Fruit fly (Drosophila melanogaster) whole organism, embryonic: ENCODE results near the gene yps.

Experiments
- Ada2b ChIP-seq: fragments of 200-800 bp; sonication (Bioruptor generic); IDR thresholded peaks from 2 replicates; pipeline ENCODE4 v1.3.6; 2022; ENCODE audit warnings: missing biosample characterization, missing genetic modification characterization
- Atf-2 ChIP-seq: fragments of 200-800 bp; sonication (Bioruptor generic); optimal IDR thresholded peaks from 2 replicates; lab custom pipeline; 2016; ENCODE audit warnings: missing biosample characterization, missing genetic modification characterization
- Atf6 ChIP-seq: fragments of 200-800 bp; sonication (Bioruptor generic); IDR thresholded peaks from 2 replicates; pipeline ENCODE4 v1.3.6; 2022; ENCODE audit warnings: missing biosample characterization, missing genetic modification characterization
- BEAF-32 ChIP-seq: fragments of 200-800 bp; sonication (Bioruptor generic); optimal IDR thresholded peaks from 3 replicates; lab custom pipeline; 2017; ENCODE audit warnings: missing biosample characterization, missing genetic modification characterization, mild to moderate bottlenecking, moderate library complexity, missing genetic modification reagents
- C15 ChIP-seq: fragments of 200-800 bp; sonication (Bioruptor generic); IDR thresholded peaks from 3 replicates; pipeline ENCODE4 v1.3.6; 2022; ENCODE audit warnings: missing biosample characterization, missing genetic modification characterization
- CG10209 ChIP-seq: fragments of 200-800 bp; sonication (Bioruptor generic); optimal IDR thresholded peaks from 3 replicates; lab custom pipeline; 2017; ENCODE audit warnings: missing biosample characterization, mild to moderate bottlenecking, missing genetic modification characterization, missing genetic modification reagents
- CG11504 ChIP-seq: fragments of 200-800 bp; sonication (Bioruptor generic); optimal IDR thresholded peaks from 3 replicates; lab custom pipeline; 2019; ENCODE audit warnings: missing biosample characterization, mild to moderate bottlenecking, missing genetic modification characterization, moderate library complexity
- CG13624 ChIP-seq: fragments of 200-800 bp; sonication (Bioruptor generic); optimal IDR thresholded peaks from 2 replicates; lab custom pipeline; 2016; ENCODE audit warnings: missing biosample characterization, missing genetic modification characterization
- CG14050 ChIP-seq: fragments of 200-800 bp; sonication (Bioruptor generic); IDR thresholded peaks from 3 replicates; pipeline ENCODE4 v1.3.6; 2022; ENCODE audit warnings: missing biosample characterization, missing genetic modification characterization
- CG15479 ChIP-seq: fragments of 200-800 bp; sonication (Bioruptor generic); optimal IDR thresholded peaks from 3 replicates; lab custom pipeline; 2019; ENCODE audit warnings: missing biosample characterization, mild to moderate bottlenecking, missing genetic modification characterization, moderate library complexity
- CG15696 ChIP-seq: fragments of 200-800 bp; sonication (Bioruptor generic); optimal IDR thresholded peaks from 2 replicates; lab custom pipeline; 2019; ENCODE audit warnings: missing biosample characterization, mild to moderate bottlenecking, missing genetic modification characterization, moderate library complexity
- CG16779 ChIP-seq: fragments of 200-800 bp; sonication (Bioruptor generic); IDR thresholded peaks from 2 replicates; pipeline ENCODE4 v1.3.6; 2022; ENCODE audit warnings: missing biosample characterization, missing genetic modification characterization
- CG16863 ChIP-seq: fragments of 200-800 bp; sonication (Bioruptor generic); optimal IDR thresholded peaks from 3 replicates; lab custom pipeline; 2016; ENCODE audit warnings: missing biosample characterization, missing genetic modification characterization
- CG17361 ChIP-seq: fragments of 200-800 bp; sonication (Bioruptor generic); IDR thresholded peaks from 3 replicates; pipeline ENCODE4 v1.3.6; 2022; ENCODE audit warnings: missing biosample characterization, missing genetic modification characterization
- CG2889 ChIP-seq: fragments of 200-800 bp; sonication (Bioruptor generic); IDR thresholded peaks from 3 replicates; pipeline ENCODE4 v1.3.6; 2022; ENCODE audit warnings: missing biosample characterization, missing genetic modification characterization
- CG31224 ChIP-seq: fragments of 200-800 bp; sonication (Bioruptor generic); IDR thresholded peaks from 2 replicates; pipeline ENCODE4 v1.3.6; 2022; ENCODE audit warnings: missing biosample characterization, missing genetic modification characterization
- CG3281 ChIP-seq: fragments of 200-800 bp; sonication (Bioruptor generic); optimal IDR thresholded peaks from 3 replicates; lab custom pipeline; 2017; ENCODE audit warnings: missing biosample characterization, mild to moderate bottlenecking, missing genetic modification characterization
- CG34224 ChIP-seq: fragments of 200-800 bp; sonication (Bioruptor generic); IDR thresholded peaks from 3 replicates; pipeline ENCODE4 v1.3.6; 2022; ENCODE audit warnings: missing biosample characterization, missing genetic modification characterization; ENCODE audit not compliant: partially characterized antibody
- CG4328 ChIP-seq: fragments of 200-800 bp; sonication (Bioruptor generic); optimal IDR thresholded peaks from 3 replicates; lab custom pipeline; 2017; ENCODE audit warnings: missing biosample characterization, missing genetic modification reagents, missing genetic modification characterization
- CG4854 ChIP-seq: fragments of 200-800 bp; sonication (Bioruptor generic); optimal IDR thresholded peaks from 2 replicates; lab custom pipeline; 2016; ENCODE audit warnings: missing biosample characterization, missing genetic modification characterization, inconsistent platforms
- CG6175 ChIP-seq: fragments of 200-800 bp; sonication (Bioruptor generic); IDR thresholded peaks from 3 replicates; pipeline ENCODE4 v1.3.6; 2022; ENCODE audit warnings: missing biosample characterization, missing genetic modification characterization
- CG7271 ChIP-seq: fragments of 200-800 bp; sonication (Bioruptor generic); optimal IDR thresholded peaks from 2 replicates; lab custom pipeline; 2018; ENCODE audit warnings: missing biosample characterization, mild to moderate bottlenecking, missing genetic modification characterization, moderate library complexity
- CG9437 ChIP-seq: fragments of 200-800 bp; sonication (Bioruptor generic); optimal IDR thresholded peaks from 2 replicates; lab custom pipeline; 2018; ENCODE audit warnings: missing biosample characterization, mild to moderate bottlenecking, missing genetic modification characterization
- CoRest ChIP-seq: fragments of 200-800 bp; sonication (Bioruptor generic); optimal IDR thresholded peaks from 3 replicates; lab custom pipeline; 2018; ENCODE audit warnings: missing biosample characterization, mild to moderate bottlenecking, missing genetic modification characterization, moderate library complexity
- Dbx ChIP-seq: fragments of 200-800 bp; sonication (Bioruptor generic); IDR thresholded peaks from 3 replicates; pipeline ENCODE4 v1.3.6; 2022; ENCODE audit warnings: missing biosample characterization, missing genetic modification characterization
- Dip2 ChIP-seq: fragments of 200-800 bp; sonication (Bioruptor generic); IDR thresholded peaks from 2 replicates; pipeline ENCODE4 v1.3.6; 2022; ENCODE audit warnings: missing biosample characterization, missing genetic modification characterization
- Dll ChIP-seq: fragments of 200-800 bp; sonication (Bioruptor generic); IDR thresholded peaks from 4 replicates; pipeline ENCODE4 v1.3.6; 2022; ENCODE audit warnings: missing biosample characterization, missing genetic modification characterization; ENCODE audit not compliant: partially characterized antibody
- Dref ChIP-seq: fragments of 200-800 bp; sonication (Bioruptor generic); IDR thresholded peaks from 2 replicates; pipeline ENCODE4 v1.3.6; 2022; ENCODE audit warnings: missing biosample characterization, missing genetic modification characterization
- Ets65A ChIP-seq: fragments of 200-800 bp; sonication (Bioruptor generic); peaks from one replicate; lab custom pipeline; 2016; ENCODE audit warnings: missing biosample characterization, missing genetic modification characterization
- Hey ChIP-seq: fragments of 200-800 bp; sonication (Bioruptor generic); optimal IDR thresholded peaks from 3 replicates; lab custom pipeline; 2018; ENCODE audit warnings: missing biosample characterization, mild to moderate bottlenecking, missing genetic modification characterization
- Hmx ChIP-seq: fragments of 200-800 bp; sonication (Bioruptor generic); optimal IDR thresholded peaks from 2 replicates; lab custom pipeline; 2016; ENCODE audit warnings: missing biosample characterization, missing genetic modification characterization
- Hr3 ChIP-seq: fragments of 200-800 bp; sonication (Bioruptor generic); optimal IDR thresholded peaks from 3 replicates; lab custom pipeline; 2016; ENCODE audit warnings: missing biosample characterization, missing genetic modification characterization
- Lhr ChIP-seq: fragments of 200-800 bp; sonication (Bioruptor generic); optimal IDR thresholded peaks from 3 replicates; lab custom pipeline; 2017; ENCODE audit warnings: mild to moderate bottlenecking, missing biosample characterization, missing genetic modification reagents, missing genetic modification characterization
- Oli ChIP-seq: fragments of 200-800 bp; sonication (Bioruptor generic); optimal IDR thresholded peaks from 2 replicates; lab custom pipeline; 2018; ENCODE audit warnings: missing biosample characterization, mild to moderate bottlenecking, missing genetic modification characterization, moderate library complexity
- Rx ChIP-seq: fragments of 200-800 bp; sonication (Bioruptor generic); IDR thresholded peaks from 2 replicates; pipeline ENCODE4 v1.3.6; 2022; ENCODE audit warnings: missing biosample characterization, missing genetic modification characterization
- Trl ChIP-seq, 3 experiments: fragments of >200 bp in 2 of 3; fragments of 200-800 bp in 1 of 3; sonication (Bioruptor generic) in 1 of 3; optimal IDR thresholded peaks; 2 replicates in 1 of 3; 3 replicates in 2 of 3; lab custom pipeline; 2016 to 2017; ENCODE audit warnings: missing biosample characterization in 1 of 3, missing genetic modification characterization in 1 of 3
- ac ChIP-seq: fragments of 200-800 bp; sonication (Bioruptor generic); optimal IDR thresholded peaks from 3 replicates; lab custom pipeline; 2017; ENCODE audit warnings: missing biosample characterization, mild to moderate bottlenecking, missing genetic modification characterization
- corto ChIP-seq: fragments of 200-800 bp; sonication (Bioruptor generic); optimal IDR thresholded peaks from 2 replicates; lab custom pipeline; 2016; ENCODE audit warnings: missing biosample characterization, mild to moderate bottlenecking, missing genetic modification characterization, moderate library complexity
- crol ChIP-seq: fragments of 200-800 bp; sonication (Bioruptor generic); IDR thresholded peaks from 2 replicates; pipeline ENCODE4 v1.3.6; 2022; ENCODE audit warnings: missing biosample characterization, missing genetic modification characterization
- danr ChIP-seq: fragments of 200-800 bp; sonication (Bioruptor generic); IDR thresholded peaks from 2 replicates; pipeline ENCODE4 v1.3.6; 2022; ENCODE audit warnings: missing biosample characterization, missing genetic modification characterization
- dmrt99B ChIP-seq: fragments of 200-800 bp; sonication (Bioruptor generic); optimal IDR thresholded peaks from 2 replicates; lab custom pipeline; 2018; ENCODE audit warnings: missing biosample characterization, mild to moderate bottlenecking, missing genetic modification characterization, moderate library complexity
- en ChIP-seq: fragments of 200-800 bp; sonication (Bioruptor generic); optimal IDR thresholded peaks from 2 replicates; lab custom pipeline; 2016; ENCODE audit warnings: missing biosample characterization, missing genetic modification characterization
- gce ChIP-seq: fragments of 200-800 bp; sonication (Bioruptor generic); IDR thresholded peaks from 3 replicates; pipeline ENCODE4 v1.3.6; 2022; ENCODE audit warnings: missing biosample characterization, missing genetic modification characterization
- ind ChIP-seq: fragments of 200-800 bp; sonication (Bioruptor generic); optimal IDR thresholded peaks from 3 replicates; lab custom pipeline; 2016; ENCODE audit warnings: missing biosample characterization, missing genetic modification characterization
- lov ChIP-seq, 2 experiments: fragments of 200-800 bp in 1 of 2; fragments of >200 bp in 1 of 2; sonication (Bioruptor generic) in 1 of 2; IDR thresholded peaks in 1 of 2; optimal IDR thresholded peaks in 1 of 2; 2 replicates in 1 of 2; 3 replicates in 1 of 2; pipeline versions ENCODE4 v1.3.6 to Lab custom; 2017 to 2022; ENCODE audit warnings: missing biosample characterization in 1 of 2, missing genetic modification characterization in 1 of 2
- peb ChIP-seq: fragments of 200-800 bp; sonication (Bioruptor generic); IDR thresholded peaks from 2 replicates; pipeline ENCODE4 v1.3.6; 2022; ENCODE audit warnings: missing biosample characterization, missing genetic modification characterization
- pum ChIP-seq: fragments of 200-800 bp; sonication (Bioruptor generic); optimal IDR thresholded peaks from 2 replicates; lab custom pipeline; 2016; ENCODE audit warnings: missing biosample characterization, missing genetic modification characterization
- ttk ChIP-seq: fragments of 200-800 bp; sonication (Bioruptor generic); IDR thresholded peaks from 2 replicates; pipeline ENCODE4 v2.1.2; 2022; ENCODE audit warnings: missing biosample characterization, missing genetic modification characterization

The yps gene

dm6 chr3L:12090898-12091685 is 33.9 kb downstream of the yps start (continued):
- peak; percentile 50; the same call in 1 of the 2 replicates for TF ChIP-seq ttk (GFP tag; lab: Robert Waterston, UW)
- 0 out of 2 replicates have a peak, but pooled peaks have one; percentile 28 for TF ChIP-seq Rx (GFP tag; lab: Robert Waterston, UW)
- TF ChIP-seq Atf-2 (GFP tag; lab: Kevin White, UChicago), result no peak
- no peak for TF ChIP-seq danr (GFP tag; lab: Robert Waterston, UW)
- no peak for TF ChIP-seq CG15479 (GFP tag; lab: Kevin White, UChicago)
- TF ChIP-seq CG31224, result peak; percentile 52
- TF ChIP-seq Atf6 (GFP tag; lab: Robert Waterston, UW), result peak; percentile 76; the same call in 1 of the 2 replicates
- TF ChIP-seq CG34224 (GFP tag; lab: Robert Waterston, UW), result no peak
- TF ChIP-seq Oli (tag; lab: Kevin White, UChicago), result peak; percentile 74
- TF ChIP-seq CG3281, result peak; percentile 74
- no peak for TF ChIP-seq lov (optimal IDR thresholded peaks at IDR 0.05; lab: Kevin White, UChicago)
- TF ChIP-seq lov (GFP tag; IDR thresholded peaks at IDR 0.05; lab: Robert Waterston, UW), result no peak
- TF ChIP-seq Dbx, result peak; percentile 55; the same call in 1 of the 3 replicates
- peak; percentile 37 for TF ChIP-seq CG9437
- TF ChIP-seq CG14050 (GFP tag; lab: Robert Waterston, UW), result peak; percentile 57; the same call in 2 of the 3 replicates
- TF ChIP-seq CG10209 (GFP tag; lab: Kevin White, UChicago), result peak; percentile 59
- TF ChIP-seq CoRest (tag; lab: Kevin White, UChicago), result peak; percentile 80
- no peak for TF ChIP-seq CG4328 (GFP tag; lab: Kevin White, UChicago)
- TF ChIP-seq Hmx, result no peak
- TF ChIP-seq crol (GFP tag; lab: Robert Waterston, UW), result no peak
- no peak for TF ChIP-seq Lhr (GFP tag; lab: Kevin White, UChicago)
- TF ChIP-seq Hr3 (GFP tag; lab: Kevin White, UChicago), result peak; percentile 45
- no peak for TF ChIP-seq CG6175 (GFP tag; lab: Robert Waterston, UW)
- peak; percentile 18 for TF ChIP-seq CG13624
- TF ChIP-seq Dll (GFP tag; lab: Robert Waterston, UW), result no peak
- TF ChIP-seq Dip2, result no peak
- peak; percentile 64; the same call in 2 of the 3 replicates for TF ChIP-seq CG17361
- TF ChIP-seq ac (GFP tag; lab: Kevin White, UChicago), result no peak
- peak; percentile 38 for TF ChIP-seq CG16863
- peak; percentile 69 for TF ChIP-seq ind (GFP tag; lab: Kevin White, UChicago)
- no peak; the same call in 1 of the 2 replicates for TF ChIP-seq peb (GFP tag; lab: Robert Waterston, UW)
- no peak for TF ChIP-seq CG7271 (tag; lab: Kevin White, UChicago)
- TF ChIP-seq gce, result no peak; the same call in 2 of the 3 replicates
- no peak for TF ChIP-seq en (GFP tag; lab: Kevin White, UChicago)
- TF ChIP-seq BEAF-32 (GFP tag; lab: Kevin White, UChicago), result no peak
- no peak for TF ChIP-seq corto
- no peak for TF ChIP-seq CG4854 (GFP tag; lab: Kevin White, UChicago)
- TF ChIP-seq Hey, result peak; percentile 45
- TF ChIP-seq C15 (GFP tag; lab: Robert Waterston, UW), result no peak
- TF ChIP-seq CG16779, result peak; percentile 21; the same call in 1 of the 2 replicates
- no peak for TF ChIP-seq Dref (GFP tag; lab: Robert Waterston, UW)
- peak; percentile 70 for TF ChIP-seq Ada2b (GFP tag; lab: Robert Waterston, UW)
- TF ChIP-seq CG2889 (GFP tag; lab: Robert Waterston, UW), result 0 out of 3 replicates have a peak, but pooled peaks have one; percentile 48
- peak; percentile 79 for TF ChIP-seq CG11504 (tag; lab: Kevin White, UChicago)
- no peak for TF ChIP-seq Trl (optimal IDR thresholded peaks at IDR 0.05; lab: Kevin White, UChicago)
- peak; percentile 45 for TF ChIP-seq Trl (GFP tag; optimal IDR thresholded peaks at IDR 0.05; lab: Kevin White, UChicago)
- no peak for TF ChIP-seq pum (GFP tag; lab: Kevin White, UChicago)
- peak; percentile 10 for TF ChIP-seq CG15696
- peak; percentile 77 for TF ChIP-seq Ets65A (GFP tag; lab: Kevin White, UChicago)
- TF ChIP-seq dmrt99B (tag; lab: Kevin White, UChicago), result peak; percentile 78
